Fruit fly (Drosophila melanogaster) Kc167 (cell line): ENCODE measurements around the gene CG31948.

ENCODE experiments used
- Myc ChIP-seq: fragments of >200 bp; optimal IDR thresholded peaks from 2 replicates; lab custom pipeline; 2017; ENCODE audit warnings: missing external identifiers
- insv ChIP-seq: fragments of >200 bp; optimal IDR thresholded peaks from 3 replicates; lab custom pipeline; 2018; ENCODE audit warnings: missing external identifiers
- psq ChIP-seq: fragments of >200 bp; optimal IDR thresholded peaks from 2 replicates; lab custom pipeline; 2017; ENCODE audit warnings: missing external identifiers

DNA sequence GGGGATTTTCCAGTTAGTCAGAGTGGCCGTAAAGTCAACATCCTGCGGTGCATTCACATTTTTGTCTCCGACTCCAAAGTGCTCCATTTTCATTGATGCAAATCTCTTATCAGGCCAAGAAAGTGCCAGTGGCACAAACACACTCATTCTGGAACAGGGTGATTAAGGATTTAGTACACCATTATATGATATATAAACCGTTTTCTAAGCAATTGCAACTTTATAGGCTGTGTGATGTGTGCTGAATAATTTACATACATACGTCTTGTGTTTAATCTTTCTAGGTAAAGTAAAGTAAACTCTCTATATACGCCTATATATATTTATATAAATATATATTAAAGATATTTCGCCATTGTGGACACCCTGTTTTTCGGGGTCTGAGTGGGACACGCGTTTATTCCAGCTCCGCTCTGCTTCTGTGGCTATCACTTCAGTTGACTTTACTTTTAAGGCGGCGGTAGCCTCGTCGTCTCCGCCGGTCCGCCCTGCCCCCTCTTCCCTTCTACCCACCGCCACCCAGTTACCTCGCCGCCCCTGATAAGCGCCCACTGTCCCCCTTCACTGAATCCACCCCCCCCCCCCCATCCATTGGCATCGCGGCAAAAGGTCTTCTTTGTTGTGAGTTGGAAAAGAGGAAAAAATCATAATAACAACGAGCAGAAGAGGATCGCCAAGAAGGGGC, 16.4 kb upstream of the CG31948 start:
- TF ChIP-seq psq (lab: Kevin White, UChicago): no peak
- TF ChIP-seq insv: no peak
- no peak for TF ChIP-seq Myc (lab: Kevin White, UChicago)
